Worm (Caenorhabditis elegans) whole organism, L4 larva: ENCODE data around the gene nspc-17.
A peak's percentile ranks its signal among the peaks of the same experiment; 100 is the strongest.

Experiments
- D1046.2 ChIP-seq: fragments of 200-800 bp; sonication (Bioruptor generic); IDR thresholded peaks from 2 replicates; pipeline ENCODE4 v1.3.6; 2022; ENCODE audit warnings: missing genetic modification characterization, missing compliant biosample characterization
- F37D6.2 ChIP-seq: sonication (generic microtip); optimal IDR thresholded peaks from 2 replicates; lab custom pipeline; 2016; ENCODE audit warnings: mild to moderate bottlenecking, missing genetic modification characterization, missing compliant biosample characterization
- Y105C5A.15 ChIP-seq: fragments of 200-800 bp; sonication (Bioruptor generic); IDR thresholded peaks from 2 replicates; pipeline ENCODE4 v1.3.6; 2022; ENCODE audit warnings: missing genetic modification characterization, missing compliant biosample characterization
- Y48G9A.11 ChIP-seq: fragments of 200-800 bp; sonication (Bioruptor generic); IDR thresholded peaks from 2 replicates; pipeline ENCODE4 v1.3.6; 2022; ENCODE audit warnings: missing genetic modification reagents, missing genetic modification characterization, missing compliant biosample characterization
- Y5F2A.4 ChIP-seq: fragments of 200-800 bp; sonication (Bioruptor generic); optimal IDR thresholded peaks from 2 replicates; lab custom pipeline; 2018; ENCODE audit warnings: mild to moderate bottlenecking, missing genetic modification characterization, missing compliant biosample characterization
- ZK337.2 ChIP-seq: fragments of 200-800 bp; sonication (Bioruptor generic); IDR thresholded peaks from 2 replicates; pipeline ENCODE4 v1.3.6; 2022; ENCODE audit warnings: missing genetic modification reagents, missing genetic modification characterization, missing compliant biosample characterization
- ZK546.5 ChIP-seq, 2 experiments: sonication (generic microtip); optimal IDR thresholded peaks; 2 replicates each; lab custom pipeline; 2017; ENCODE audit warnings: missing biosample characterization in 2 of 2, missing genetic modification characterization in 2 of 2
- ceh-28 ChIP-seq: fragments of 150-350 bp; optimal IDR thresholded peaks from 2 replicates; lab custom pipeline; 2014; ENCODE audit warnings: missing biosample characterization, missing genetic modification reagents, missing genetic modification characterization
- ceh-44 ChIP-seq: fragments of 200-800 bp; sonication (Bioruptor generic); IDR thresholded peaks from 2 replicates; pipeline ENCODE4 v1.3.6; 2022; ENCODE audit warnings: missing genetic modification reagents, missing genetic modification characterization, missing compliant biosample characterization
- ceh-82 ChIP-seq: sonication (generic microtip); optimal IDR thresholded peaks from 2 replicates; lab custom pipeline; 2017; ENCODE audit warnings: missing biosample characterization, missing genetic modification characterization
- ces-1 ChIP-seq: fragments of 150-350 bp; sonication (generic microtip); optimal IDR thresholded peaks from 4 replicates; lab custom pipeline; 2014; ENCODE audit warnings: missing biosample characterization, missing genetic modification reagents, missing genetic modification characterization
- cey-2 ChIP-seq: sonication (generic microtip); optimal IDR thresholded peaks from 3 replicates; lab custom pipeline; 2017; ENCODE audit warnings: missing genetic modification characterization, mild to moderate bottlenecking, missing compliant biosample characterization, antibody characterized with exemption, borderline replicate concordance; ENCODE audit not compliant: insufficient read depth
- ctbp-1 ChIP-seq: fragments of 200-800 bp; sonication (Bioruptor generic); IDR thresholded peaks from 2 replicates; pipeline ENCODE4 v1.3.6; 2022; ENCODE audit warnings: missing genetic modification reagents, missing genetic modification characterization, missing compliant biosample characterization
- daf-16 ChIP-seq, 3 experiments: sonication (generic microtip); optimal IDR thresholded peaks; 2 replicates each; lab custom pipeline; 2016 to 2017; ENCODE audit warnings: missing genetic modification characterization in 3 of 3, missing genetic modification reagents in 3 of 3, mild to moderate bottlenecking in 2 of 3, missing compliant biosample characterization in 2 of 3, missing biosample characterization in 1 of 3, moderate library complexity in 1 of 3
- dpl-1 ChIP-seq: fragments of 150-350 bp; optimal IDR thresholded peaks from 2 replicates; lab custom pipeline; 2014; ENCODE audit warnings: missing biosample characterization, missing genetic modification reagents, missing genetic modification characterization
- dve-1 ChIP-seq: sonication (generic microtip); optimal IDR thresholded peaks from 2 replicates; lab custom pipeline; 2017; ENCODE audit warnings: antibody characterized with exemption, mild to moderate bottlenecking, missing genetic modification characterization, missing compliant biosample characterization; ENCODE audit not compliant: insufficient read depth
- egl-27 ChIP-seq: sonication (generic microtip); optimal IDR thresholded peaks from 3 replicates; lab custom pipeline; 2017; ENCODE audit warnings: missing biosample characterization, missing genetic modification reagents, missing genetic modification characterization
- fkh-10 ChIP-seq: fragments of 150-350 bp; optimal IDR thresholded peaks from 2 replicates; lab custom pipeline; 2014; ENCODE audit warnings: missing biosample characterization, missing genetic modification reagents, missing genetic modification characterization
- hif-1 ChIP-seq, 2 experiments: sonication (generic microtip); optimal IDR thresholded peaks; 2 replicates each; lab custom pipeline; 2016 to 2017; ENCODE audit warnings: missing compliant biosample characterization in 2 of 2, missing genetic modification characterization in 2 of 2, missing genetic modification reagents in 2 of 2, missing genotype in 2 of 2, mild to moderate bottlenecking in 1 of 2
- hlh-30 ChIP-seq: sonication (generic microtip); optimal IDR thresholded peaks from 2 replicates; lab custom pipeline; 2017; ENCODE audit warnings: antibody characterized with exemption, mild to moderate bottlenecking, missing genetic modification characterization, missing compliant biosample characterization; ENCODE audit not compliant: insufficient read depth
- lin-1 ChIP-seq: fragments of 200-800 bp; sonication (Bioruptor generic); IDR thresholded peaks from 2 replicates; pipeline ENCODE4 v1.3.6; 2022; ENCODE audit warnings: missing genetic modification reagents, missing genetic modification characterization, missing compliant biosample characterization
- lin-13 ChIP-seq: fragments of 150-350 bp; optimal IDR thresholded peaks from 2 replicates; lab custom pipeline; 2014; ENCODE audit warnings: missing biosample characterization, missing genetic modification reagents, missing genetic modification characterization
- lin-15B ChIP-seq: fragments of 150-350 bp; sonication (generic microtip); optimal IDR thresholded peaks from 3 replicates; lab custom pipeline; 2014; ENCODE audit warnings: missing biosample characterization, missing genetic modification characterization
- lin-38 ChIP-seq: fragments of 200-800 bp; sonication (Bioruptor generic); IDR thresholded peaks from 2 replicates; pipeline ENCODE4 v1.3.6; 2022; ENCODE audit warnings: missing genetic modification reagents, missing genetic modification characterization, missing compliant biosample characterization
- lin-39 ChIP-seq: fragments of 150-350 bp; optimal IDR thresholded peaks from 2 replicates; lab custom pipeline; 2014; ENCODE audit warnings: missing biosample characterization, missing genetic modification reagents, missing genetic modification characterization
- lir-3 ChIP-seq: sonication (generic microtip); optimal IDR thresholded peaks from 2 replicates; lab custom pipeline; 2016; ENCODE audit warnings: mild to moderate bottlenecking, missing genetic modification characterization, missing compliant biosample characterization
- madf-5 ChIP-seq, 2 experiments: fragments of 200-800 bp; sonication (Bioruptor generic); IDR thresholded peaks; 2 replicates each; pipeline ENCODE4 v1.3.6; 2022; ENCODE audit warnings: missing compliant biosample characterization in 2 of 2, missing genetic modification characterization in 2 of 2
- mes-2 ChIP-seq: sonication (generic microtip); optimal IDR thresholded peaks from 2 replicates; lab custom pipeline; 2016; ENCODE audit warnings: missing genotype, mild to moderate bottlenecking, missing genetic modification characterization, missing compliant biosample characterization; ENCODE audit not compliant: poor library complexity, severe bottlenecking
- nhr-102 ChIP-seq: sonication (generic microtip); optimal IDR thresholded peaks from 2 replicates; lab custom pipeline; 2016; ENCODE audit warnings: mild to moderate bottlenecking, missing genetic modification characterization, moderate library complexity, missing compliant biosample characterization
- nhr-111 ChIP-seq: fragments of 200-800 bp; sonication (Bioruptor generic); optimal IDR thresholded peaks from 2 replicates; lab custom pipeline; 2018; ENCODE audit warnings: mild to moderate bottlenecking, missing genetic modification characterization, missing compliant biosample characterization
- nhr-25 ChIP-seq: sonication (generic microtip); optimal IDR thresholded peaks from 2 replicates; lab custom pipeline; 2017; ENCODE audit warnings: missing genetic modification characterization, mild to moderate bottlenecking, missing compliant biosample characterization, antibody characterized with exemption, moderate library complexity, borderline replicate concordance; ENCODE audit not compliant: insufficient read depth
- nhr-28 ChIP-seq: fragments of 150-350 bp; optimal IDR thresholded peaks from 2 replicates; lab custom pipeline; 2014; ENCODE audit warnings: missing biosample characterization, missing genetic modification characterization
- nhr-41 ChIP-seq: fragments of 200-800 bp; sonication (Bioruptor generic); IDR thresholded peaks from 2 replicates; pipeline ENCODE4 v1.3.6; 2022; ENCODE audit warnings: missing genetic modification reagents, missing genetic modification characterization, missing compliant biosample characterization
- nhr-48 ChIP-seq: sonication (generic microtip); optimal IDR thresholded peaks from 2 replicates; lab custom pipeline; 2016; ENCODE audit warnings: mild to moderate bottlenecking, missing genetic modification characterization, missing compliant biosample characterization
- pha-4 ChIP-seq, 2 experiments: fragments of 150-350 bp in 1 of 2; fragments of 200-800 bp in 1 of 2; sonication (Bioruptor generic) in 1 of 2; IDR thresholded peaks in 1 of 2; optimal IDR thresholded peaks in 1 of 2; 2 replicates each; pipeline versions ENCODE4 v1.3.6 to Lab custom; 2014 to 2022; ENCODE audit warnings: missing genetic modification characterization in 2 of 2, missing genetic modification reagents in 2 of 2, missing biosample characterization in 1 of 2, missing compliant biosample characterization in 1 of 2
- php-3 ChIP-seq: fragments of 200-800 bp; sonication (Bioruptor generic); IDR thresholded peaks from 2 replicates; pipeline ENCODE4 v1.3.6; 2022; ENCODE audit warnings: missing genetic modification reagents, missing genetic modification characterization, missing compliant biosample characterization
- pqm-1 ChIP-seq: sonication (generic microtip); optimal IDR thresholded peaks from 2 replicates; lab custom pipeline; 2017; ENCODE audit warnings: missing biosample characterization, missing genetic modification characterization
- sdz-12 ChIP-seq: fragments of 200-800 bp; sonication (Bioruptor generic); optimal IDR thresholded peaks from 2 replicates; lab custom pipeline; 2018; ENCODE audit warnings: mild to moderate bottlenecking, missing genetic modification characterization, missing compliant biosample characterization
- snpc-4 ChIP-seq: fragments of 150-350 bp; optimal IDR thresholded peaks from 2 replicates; lab custom pipeline; 2014; ENCODE audit warnings: missing biosample characterization, missing genetic modification characterization
- spr-1 ChIP-seq: sonication (generic microtip); optimal IDR thresholded peaks from 2 replicates; lab custom pipeline; 2016; ENCODE audit warnings: mild to moderate bottlenecking, missing genetic modification characterization, missing compliant biosample characterization
- tag-97 ChIP-seq: fragments of 200-800 bp; sonication (Bioruptor generic); IDR thresholded peaks from 2 replicates; pipeline ENCODE4 v1.3.6; 2022; ENCODE audit warnings: missing genetic modification characterization, missing compliant biosample characterization
- unc-62 ChIP-seq, 3 experiments: fragments of 150-350 bp in 1 of 3; sonication (generic microtip); optimal IDR thresholded peaks in 2 of 3; peaks in 1 of 3; 1 replicate in 1 of 3; 2 replicates in 2 of 3; lab custom pipeline; 2014 to 2017; ENCODE audit warnings: missing biosample characterization in 3 of 3, missing genetic modification characterization in 3 of 3, missing genetic modification reagents in 3 of 3, missing genotype in 1 of 3
- vab-7 ChIP-seq: fragments of 200-800 bp; sonication (Bioruptor generic); IDR thresholded peaks from 2 replicates; pipeline ENCODE4 v1.3.6; 2022; ENCODE audit warnings: missing genetic modification reagents, missing genetic modification characterization, missing compliant biosample characterization
- zag-1 ChIP-seq: fragments of 150-350 bp; optimal IDR thresholded peaks from 2 replicates; lab custom pipeline; 2014; ENCODE audit warnings: missing biosample characterization, missing genetic modification characterization
- zfp-3 ChIP-seq: fragments of 200-800 bp; sonication (Bioruptor generic); conservative IDR thresholded peaks from 2 replicates; pipeline ENCODE4 v1.3.6; 2022; ENCODE audit warnings: missing genetic modification reagents, missing genetic modification characterization, missing compliant biosample characterization
- zip-11 ChIP-seq: fragments of 200-800 bp; sonication (Bioruptor generic); IDR thresholded peaks from 2 replicates; pipeline ENCODE4 v1.3.6; 2022; ENCODE audit warnings: missing genetic modification characterization, missing compliant biosample characterization
- zip-2 ChIP-seq: fragments of 150-350 bp; optimal IDR thresholded peaks from 2 replicates; lab custom pipeline; 2014; ENCODE audit warnings: missing biosample characterization, missing genetic modification characterization
- ztf-7 ChIP-seq: fragments of 150-350 bp; optimal IDR thresholded peaks from 2 replicates; lab custom pipeline; 2014; ENCODE audit warnings: missing biosample characterization, missing genetic modification characterization

Gene nspc-17

ce11 chrX:14560297-14560680, 35.3 kb upstream of the nspc-17 start (continued):
- peak; percentile 95 for TF ChIP-seq nhr-48 (tag; lab: Kevin White, UChicago)
- no peak for TF ChIP-seq lin-15B
- TF ChIP-seq Y48G9A.11: no peak
- no peak for TF ChIP-seq ceh-28 (tag; lab: Kevin White, UChicago)
- peak; percentile 92 for TF ChIP-seq lin-1 (GFP tag; lab: Robert Waterston, UW)
- TF ChIP-seq F37D6.2 (tag; lab: Kevin White, UChicago): peak; percentile 39
- TF ChIP-seq Y105C5A.15 (GFP tag; lab: Robert Waterston, UW): no peak
- peak; percentile 61 for TF ChIP-seq dpl-1
- TF ChIP-seq sdz-12 (GFP tag; lab: Kevin White, UChicago): no peak
- TF ChIP-seq ZK546.5 (tag; optimal IDR thresholded peaks at IDR 0.05; lab: Kevin White, UChicago): no peak
- TF ChIP-seq dve-1 (tag; lab: Kevin White, UChicago): peak; percentile 98
- peak; percentile 21 to 100 for TF ChIP-seq unc-62 (GFP tag; optimal IDR thresholded peaks at IDR 0.05 in 1 of 2; lab: Kevin White, UChicago)
- no peak for TF ChIP-seq unc-62 (tag; optimal IDR thresholded peaks at IDR 0.05; lab: Kevin White, UChicago)
- TF ChIP-seq lir-3: no peak
- TF ChIP-seq nhr-28 (tag; lab: Kevin White, UChicago): peak; percentile 98
- TF ChIP-seq nhr-102 (tag; lab: Kevin White, UChicago): peak; percentile 89
- peak; percentile 94 for TF ChIP-seq pha-4 (GFP tag; IDR thresholded peaks at IDR 0.05; lab: Robert Waterston, UW)
- peak; percentile 58 for TF ChIP-seq pha-4 (tag; optimal IDR thresholded peaks at IDR 0.05; lab: Kevin White, UChicago)
- peak; percentile 55 for TF ChIP-seq zip-2 (tag; lab: Kevin White, UChicago)
- no peak for TF ChIP-seq lin-39 (tag; lab: Kevin White, UChicago)
- peak; percentile 65 for TF ChIP-seq ztf-7 (tag; lab: Kevin White, UChicago)
- TF ChIP-seq zip-11 (GFP tag; lab: Robert Waterston, UW): no peak
- no peak for TF ChIP-seq ces-1
- TF ChIP-seq mes-2 (tag; lab: Kevin White, UChicago): peak; percentile 65
- peak; percentile 96 for TF ChIP-seq hlh-30
- TF ChIP-seq nhr-25 (tag; lab: Kevin White, UChicago): peak; percentile 80
- TF ChIP-seq egl-27: peak; percentile 25
- TF ChIP-seq zfp-3 (GFP tag; lab: Robert Waterston, UW): 0 out of 2 replicates have a peak, but pooled peaks have one; percentile 39
- no peak for TF ChIP-seq tag-97
- TF ChIP-seq ceh-44 (GFP tag; lab: Robert Waterston, UW): no peak
- peak; percentile 14 for TF ChIP-seq fkh-10 (GFP tag; lab: Kevin White, UChicago)
- TF ChIP-seq php-3 (GFP tag; lab: Robert Waterston, UW): 0 out of 2 replicates have a peak, but pooled peaks have one; percentile 48
- TF ChIP-seq Y5F2A.4 (GFP tag; lab: Kevin White, UChicago): no peak
- peak; percentile 59 for TF ChIP-seq lin-13 (GFP tag; lab: Kevin White, UChicago)
- TF ChIP-seq snpc-4: no peak
- TF ChIP-seq pqm-1 (tag; lab: Kevin White, UChicago): peak; percentile 71
- no peak for TF ChIP-seq ceh-82 (tag; lab: Kevin White, UChicago)
- peak; percentile 90 for TF ChIP-seq ctbp-1
- TF ChIP-seq zag-1 (tag; lab: Kevin White, UChicago): no peak
- TF ChIP-seq nhr-111 (GFP tag; lab: Kevin White, UChicago): no peak
- peak; percentile 53; the same call in 1 of the 2 replicates for TF ChIP-seq vab-7
- no peak for TF ChIP-seq madf-5 (GFP tag; IDR thresholded peaks at IDR 0.05; lab: Robert Waterston, UW)
- TF ChIP-seq hif-1 (tag; optimal IDR thresholded peaks at IDR 0.05; lab: Kevin White, UChicago): peak; percentile 34 to 92
- peak; percentile 54 for TF ChIP-seq lin-38 (GFP tag; lab: Robert Waterston, UW)
- TF ChIP-seq D1046.2 (GFP tag; lab: Robert Waterston, UW): no peak
- TF ChIP-seq daf-16 (GFP tag; optimal IDR thresholded peaks at IDR 0.05; lab: Kevin White, UChicago): peak; percentile 19 to 77
- peak; percentile 97 for TF ChIP-seq daf-16 (tag; optimal IDR thresholded peaks at IDR 0.05; lab: Kevin White, UChicago)
- peak; percentile 44; the same call in 1 of the 2 replicates for TF ChIP-seq nhr-41
- peak; percentile 54 for TF ChIP-seq cey-2 (tag; lab: Kevin White, UChicago)
- TF ChIP-seq spr-1: peak; percentile 63
- TF ChIP-seq ZK337.2: no peak
